Worm (Caenorhabditis elegans): ENCODE results near the gene nlp-82.

ce11 chrII:9279016-9279415 lies 24.9 kb upstream of the nlp-82 start:
- TF ChIP-seq dao-5 (tag; optimal IDR thresholded peaks at IDR 0.05), result no peak
- TF ChIP-seq W03F9.2 (tag; optimal IDR thresholded peaks at IDR 0.05), result no peak
